Worm (Caenorhabditis elegans) whole organism, L4 larva: Measurements from ENCODE around the gene taf-7.1.

ENCODE experiments used
- D1046.2 ChIP-seq: fragments of 200-800 bp; sonication (Bioruptor generic); IDR thresholded peaks from 2 replicates; pipeline ENCODE4 v1.3.6; 2022; ENCODE audit warnings: missing genetic modification characterization, missing compliant biosample characterization
- F37D6.2 ChIP-seq: sonication (generic microtip); optimal IDR thresholded peaks from 2 replicates; lab custom pipeline; 2016; ENCODE audit warnings: mild to moderate bottlenecking, missing genetic modification characterization, missing compliant biosample characterization
- F44E2.7 ChIP-seq: fragments of 200-800 bp; sonication (Bioruptor generic); IDR thresholded peaks from 2 replicates; pipeline ENCODE4 v2.1.2; 2022; ENCODE audit warnings: missing genetic modification characterization, missing compliant biosample characterization
- F49E8.2 ChIP-seq: sonication (generic microtip); optimal IDR thresholded peaks from 2 replicates; lab custom pipeline; 2016; ENCODE audit warnings: missing compliant biosample characterization, mild to moderate bottlenecking, missing genetic modification characterization, borderline replicate concordance
- T26A8.4 ChIP-seq: fragments of 200-800 bp; sonication (Bioruptor generic); IDR thresholded peaks from 2 replicates; pipeline ENCODE4 v1.3.6; 2022; ENCODE audit warnings: missing genetic modification characterization, missing compliant biosample characterization
- Y105C5A.15 ChIP-seq: fragments of 200-800 bp; sonication (Bioruptor generic); IDR thresholded peaks from 2 replicates; pipeline ENCODE4 v1.3.6; 2022; ENCODE audit warnings: missing genetic modification characterization, missing compliant biosample characterization
- Y5F2A.4 ChIP-seq: fragments of 200-800 bp; sonication (Bioruptor generic); optimal IDR thresholded peaks from 2 replicates; lab custom pipeline; 2018; ENCODE audit warnings: mild to moderate bottlenecking, missing genetic modification characterization, missing compliant biosample characterization
- Y75B8A.6 ChIP-seq: fragments of 200-800 bp; sonication (Bioruptor generic); IDR thresholded peaks from 2 replicates; pipeline ENCODE4 v1.3.6; 2022; ENCODE audit warnings: missing genetic modification reagents, missing genetic modification characterization, missing compliant biosample characterization
- ZK337.2 ChIP-seq: fragments of 200-800 bp; sonication (Bioruptor generic); IDR thresholded peaks from 2 replicates; pipeline ENCODE4 v1.3.6; 2022; ENCODE audit warnings: missing genetic modification reagents, missing genetic modification characterization, missing compliant biosample characterization
- ZK546.5 ChIP-seq, 2 experiments: sonication (generic microtip); optimal IDR thresholded peaks; 2 replicates each; lab custom pipeline; 2017; ENCODE audit warnings: missing biosample characterization in 2 of 2, missing genetic modification characterization in 2 of 2
- aly-2 ChIP-seq: sonication (generic microtip); optimal IDR thresholded peaks from 2 replicates; lab custom pipeline; 2018; ENCODE audit warnings: missing biosample characterization, missing genetic modification characterization
- arid-1 ChIP-seq: fragments of 200-800 bp; sonication (Bioruptor generic); conservative IDR thresholded peaks from 2 replicates; pipeline ENCODE4 v1.3.6; 2022; ENCODE audit warnings: missing genetic modification reagents, missing genetic modification characterization, missing compliant biosample characterization
- attf-4 ChIP-seq: sonication (generic microtip); optimal IDR thresholded peaks from 3 replicates; lab custom pipeline; 2017; ENCODE audit warnings: missing biosample characterization, missing genetic modification characterization
- ceh-32 ChIP-seq: sonication (generic microtip); optimal IDR thresholded peaks from 2 replicates; lab custom pipeline; 2016; ENCODE audit warnings: mild to moderate bottlenecking, missing genetic modification characterization, missing compliant biosample characterization; ENCODE audit not compliant: poor library complexity
- ceh-62 ChIP-seq: sonication (generic microtip); optimal IDR thresholded peaks from 2 replicates; lab custom pipeline; 2017; ENCODE audit warnings: missing biosample characterization, missing genetic modification characterization
- daf-12 ChIP-seq: fragments of 150-350 bp; optimal IDR thresholded peaks from 2 replicates; lab custom pipeline; 2014; ENCODE audit warnings: missing biosample characterization, missing genetic modification reagents, missing genetic modification characterization
- daf-19 ChIP-seq: fragments of 200-800 bp; sonication (Bioruptor generic); conservative IDR thresholded peaks from 2 replicates; pipeline ENCODE4 v1.3.6; 2022; ENCODE audit warnings: missing genetic modification characterization, missing compliant biosample characterization
- dmd-9 ChIP-seq: fragments of 200-800 bp; sonication (Bioruptor generic); IDR thresholded peaks from 2 replicates; pipeline ENCODE4 v1.3.6; 2022; ENCODE audit warnings: missing genetic modification reagents, missing genetic modification characterization, missing compliant biosample characterization
- dpl-1 ChIP-seq: fragments of 150-350 bp; optimal IDR thresholded peaks from 2 replicates; lab custom pipeline; 2014; ENCODE audit warnings: missing biosample characterization, missing genetic modification reagents, missing genetic modification characterization
- duxl-1 ChIP-seq: sonication (generic microtip); optimal IDR thresholded peaks from 2 replicates; lab custom pipeline; 2016; ENCODE audit warnings: mild to moderate bottlenecking, missing genetic modification characterization, moderate library complexity, missing compliant biosample characterization; ENCODE audit not compliant: poor library complexity
- egl-43 ChIP-seq: fragments of 200-800 bp; sonication (Bioruptor generic); IDR thresholded peaks from 2 replicates; pipeline ENCODE4 v1.3.6; 2022; ENCODE audit warnings: missing genetic modification reagents, missing genetic modification characterization, missing compliant biosample characterization
- fkh-10 ChIP-seq: fragments of 150-350 bp; optimal IDR thresholded peaks from 2 replicates; lab custom pipeline; 2014; ENCODE audit warnings: missing biosample characterization, missing genetic modification reagents, missing genetic modification characterization
- fos-1 ChIP-seq: fragments of 150-350 bp; optimal IDR thresholded peaks from 2 replicates; lab custom pipeline; 2014; ENCODE audit warnings: missing biosample characterization, missing genetic modification characterization
- gei-8 ChIP-seq: fragments of 200-800 bp; sonication (Bioruptor generic); optimal IDR thresholded peaks from 2 replicates; lab custom pipeline; 2018; ENCODE audit warnings: mild to moderate bottlenecking, missing genetic modification characterization, missing compliant biosample characterization
- hlh-11 ChIP-seq: fragments of 200-800 bp; sonication (Bioruptor generic); optimal IDR thresholded peaks from 2 replicates; lab custom pipeline; 2018; ENCODE audit warnings: mild to moderate bottlenecking, missing genetic modification characterization, missing compliant biosample characterization
- hlh-30 ChIP-seq: sonication (generic microtip); optimal IDR thresholded peaks from 2 replicates; lab custom pipeline; 2017; ENCODE audit warnings: antibody characterized with exemption, mild to moderate bottlenecking, missing genetic modification characterization, missing compliant biosample characterization; ENCODE audit not compliant: insufficient read depth
- hmg-1.1 ChIP-seq: fragments of 200-800 bp; sonication (Bioruptor generic); IDR thresholded peaks from 2 replicates; pipeline ENCODE4 v1.3.6; 2022; ENCODE audit warnings: missing genetic modification reagents, missing genetic modification characterization, missing compliant biosample characterization
- jun-1 ChIP-seq: fragments of 150-350 bp; optimal IDR thresholded peaks from 2 replicates; lab custom pipeline; 2014; ENCODE audit warnings: missing biosample characterization, missing genetic modification reagents, missing genetic modification characterization
- lim-7 ChIP-seq: fragments of 200-800 bp; sonication (Bioruptor generic); IDR thresholded peaks from 2 replicates; pipeline ENCODE4 v1.3.6; 2022; ENCODE audit warnings: missing genetic modification characterization, missing compliant biosample characterization
- lin-38 ChIP-seq: fragments of 200-800 bp; sonication (Bioruptor generic); IDR thresholded peaks from 2 replicates; pipeline ENCODE4 v1.3.6; 2022; ENCODE audit warnings: missing genetic modification reagents, missing genetic modification characterization, missing compliant biosample characterization
- lir-3 ChIP-seq: sonication (generic microtip); optimal IDR thresholded peaks from 2 replicates; lab custom pipeline; 2016; ENCODE audit warnings: mild to moderate bottlenecking, missing genetic modification characterization, missing compliant biosample characterization
- madf-9 ChIP-seq: fragments of 200-800 bp; sonication (Bioruptor generic); conservative IDR thresholded peaks from 2 replicates; pipeline ENCODE4 v1.3.6; 2022; ENCODE audit warnings: missing genetic modification reagents, missing genetic modification characterization, missing compliant biosample characterization
- mdt-29 ChIP-seq: fragments of 200-800 bp; sonication (Bioruptor generic); IDR thresholded peaks from 2 replicates; pipeline ENCODE4 v1.3.6; 2022; ENCODE audit warnings: missing genetic modification reagents, missing genetic modification characterization, missing compliant biosample characterization
- mes-2 ChIP-seq: sonication (generic microtip); optimal IDR thresholded peaks from 2 replicates; lab custom pipeline; 2016; ENCODE audit warnings: missing genotype, mild to moderate bottlenecking, missing genetic modification characterization, missing compliant biosample characterization; ENCODE audit not compliant: poor library complexity, severe bottlenecking
- mxl-3 ChIP-seq: fragments of 200-800 bp; sonication (Bioruptor generic); optimal IDR thresholded peaks from 2 replicates; lab custom pipeline; 2018; ENCODE audit warnings: mild to moderate bottlenecking, missing genetic modification characterization, missing compliant biosample characterization
- nhr-102 ChIP-seq: sonication (generic microtip); optimal IDR thresholded peaks from 2 replicates; lab custom pipeline; 2016; ENCODE audit warnings: mild to moderate bottlenecking, missing genetic modification characterization, moderate library complexity, missing compliant biosample characterization
- nhr-11 ChIP-seq: fragments of 150-350 bp; optimal IDR thresholded peaks from 2 replicates; lab custom pipeline; 2014; ENCODE audit warnings: missing biosample characterization, missing genetic modification characterization
- nhr-25 ChIP-seq: sonication (generic microtip); optimal IDR thresholded peaks from 2 replicates; lab custom pipeline; 2017; ENCODE audit warnings: missing genetic modification characterization, mild to moderate bottlenecking, missing compliant biosample characterization, antibody characterized with exemption, moderate library complexity, borderline replicate concordance; ENCODE audit not compliant: insufficient read depth
- nhr-41 ChIP-seq: fragments of 200-800 bp; sonication (Bioruptor generic); IDR thresholded peaks from 2 replicates; pipeline ENCODE4 v1.3.6; 2022; ENCODE audit warnings: missing genetic modification reagents, missing genetic modification characterization, missing compliant biosample characterization
- nhr-48 ChIP-seq: sonication (generic microtip); optimal IDR thresholded peaks from 2 replicates; lab custom pipeline; 2016; ENCODE audit warnings: mild to moderate bottlenecking, missing genetic modification characterization, missing compliant biosample characterization
- nhr-76 ChIP-seq: fragments of 150-350 bp; optimal IDR thresholded peaks from 2 replicates; lab custom pipeline; 2014; ENCODE audit warnings: missing biosample characterization, missing genetic modification characterization
- pha-4 ChIP-seq, 2 experiments: fragments of 150-350 bp in 1 of 2; fragments of 200-800 bp in 1 of 2; sonication (Bioruptor generic) in 1 of 2; IDR thresholded peaks in 1 of 2; optimal IDR thresholded peaks in 1 of 2; 2 replicates each; pipeline versions ENCODE4 v1.3.6 to Lab custom; 2014 to 2022; ENCODE audit warnings: missing genetic modification characterization in 2 of 2, missing genetic modification reagents in 2 of 2, missing biosample characterization in 1 of 2, missing compliant biosample characterization in 1 of 2
- set-16 ChIP-seq: fragments of 200-800 bp; sonication (Bioruptor generic); IDR thresholded peaks from 2 replicates; pipeline ENCODE4 v1.3.6; 2022; ENCODE audit warnings: missing genetic modification reagents, missing genetic modification characterization, missing compliant biosample characterization
- snpc-4 ChIP-seq: fragments of 150-350 bp; optimal IDR thresholded peaks from 2 replicates; lab custom pipeline; 2014; ENCODE audit warnings: missing biosample characterization, missing genetic modification characterization
- spr-1 ChIP-seq: sonication (generic microtip); optimal IDR thresholded peaks from 2 replicates; lab custom pipeline; 2016; ENCODE audit warnings: mild to moderate bottlenecking, missing genetic modification characterization, missing compliant biosample characterization
- tra-1 ChIP-seq: fragments of 200-800 bp; sonication (Bioruptor generic); IDR thresholded peaks from 2 replicates; pipeline ENCODE4 v1.3.6; 2022; ENCODE audit warnings: missing genetic modification reagents, missing genetic modification characterization, missing compliant biosample characterization
- unc-130 ChIP-seq: sonication (generic microtip); optimal IDR thresholded peaks from 2 replicates; lab custom pipeline; 2016; ENCODE audit warnings: missing genetic modification reagents, missing genetic modification characterization, missing compliant biosample characterization
- zag-1 ChIP-seq: fragments of 150-350 bp; optimal IDR thresholded peaks from 2 replicates; lab custom pipeline; 2014; ENCODE audit warnings: missing biosample characterization, missing genetic modification characterization
- zip-11 ChIP-seq: fragments of 200-800 bp; sonication (Bioruptor generic); IDR thresholded peaks from 2 replicates; pipeline ENCODE4 v1.3.6; 2022; ENCODE audit warnings: missing genetic modification characterization, missing compliant biosample characterization
- zip-2 ChIP-seq: fragments of 150-350 bp; optimal IDR thresholded peaks from 2 replicates; lab custom pipeline; 2014; ENCODE audit warnings: missing biosample characterization, missing genetic modification characterization

taf-7.1 gene

ce11 chrX:11798057-11798555 is 39.2 kb downstream of the taf-7.1 start, which contains the start of gene rsd-3 (continued):
- no peak for TF ChIP-seq nhr-76 (tag; lab: Kevin White, UChicago)
- no peak for TF ChIP-seq F37D6.2
- TF ChIP-seq hlh-30 (tag; lab: Kevin White, UChicago): peak; percentile 71
- no peak for TF ChIP-seq lim-7 (GFP tag; lab: Robert Waterston, UW)
- no peak for TF ChIP-seq jun-1 (tag; lab: Kevin White, UChicago)
- TF ChIP-seq ceh-32: no peak
- no peak for TF ChIP-seq daf-12
- no peak for TF ChIP-seq ZK337.2 (GFP tag; lab: Robert Waterston, UW)
- no peak for TF ChIP-seq arid-1
- TF ChIP-seq D1046.2 (GFP tag; lab: Robert Waterston, UW): no peak
- no peak for TF ChIP-seq snpc-4
- no peak for TF ChIP-seq gei-8 (GFP tag; lab: Kevin White, UChicago)
- no peak for TF ChIP-seq unc-130
- TF ChIP-seq tra-1 (GFP tag; lab: Robert Waterston, UW): no peak
- TF ChIP-seq fkh-10 (GFP tag; lab: Kevin White, UChicago): no peak
- no peak for TF ChIP-seq Y105C5A.15 (GFP tag; lab: Robert Waterston, UW)
- peak; percentile 30 for TF ChIP-seq duxl-1 (tag; lab: Kevin White, UChicago)
- no peak for TF ChIP-seq ZK546.5 (tag; optimal IDR thresholded peaks at IDR 0.05; lab: Kevin White, UChicago)
- peak; percentile 20 for TF ChIP-seq dpl-1 (GFP tag; lab: Kevin White, UChicago)
- no peak for TF ChIP-seq nhr-25 (tag; lab: Kevin White, UChicago)
- no peak for TF ChIP-seq aly-2 (tag; lab: Kevin White, UChicago)
- peak; percentile 30 for TF ChIP-seq nhr-102 (tag; lab: Kevin White, UChicago)
- no peak for TF ChIP-seq ceh-62 (tag; lab: Kevin White, UChicago)
- peak; percentile 38; the same call in 1 of the 2 replicates for TF ChIP-seq pha-4 (GFP tag; IDR thresholded peaks at IDR 0.05; lab: Robert Waterston, UW)
- peak; percentile 70 for TF ChIP-seq pha-4 (tag; optimal IDR thresholded peaks at IDR 0.05; lab: Kevin White, UChicago)
- TF ChIP-seq daf-19 (GFP tag; lab: Robert Waterston, UW): no peak
- peak; percentile 67 for TF ChIP-seq hmg-1.1 (GFP tag; lab: Robert Waterston, UW)
- no peak for TF ChIP-seq F44E2.7 (GFP tag; lab: Robert Waterston, UW)
- peak; percentile 27 for TF ChIP-seq nhr-48 (tag; lab: Kevin White, UChicago)
- TF ChIP-seq Y5F2A.4 (GFP tag; lab: Kevin White, UChicago): no peak
- TF ChIP-seq set-16 (GFP tag; lab: Robert Waterston, UW): no peak
- peak; percentile 67 for TF ChIP-seq mes-2 (tag; lab: Kevin White, UChicago)
- no peak for TF ChIP-seq attf-4
- TF ChIP-seq nhr-11 (tag; lab: Kevin White, UChicago): no peak
- no peak for TF ChIP-seq lir-3
- TF ChIP-seq Y75B8A.6 (GFP tag; lab: Robert Waterston, UW): no peak
- no peak for TF ChIP-seq zip-2 (tag; lab: Kevin White, UChicago)
- 0 out of 2 replicates have a peak, but pooled peaks have one; percentile 23 for TF ChIP-seq T26A8.4 (GFP tag; lab: Robert Waterston, UW)
- peak; percentile 84 for TF ChIP-seq hlh-11 (tag; lab: Kevin White, UChicago)
- peak; percentile 63 for TF ChIP-seq mxl-3
- TF ChIP-seq madf-9 (GFP tag; lab: Robert Waterston, UW): no peak
- TF ChIP-seq mdt-29: no peak
- no peak for TF ChIP-seq zag-1
- no peak for TF ChIP-seq egl-43
- TF ChIP-seq lin-38: 0 out of 2 replicates have a peak, but pooled peaks have one; percentile 24
- TF ChIP-seq nhr-41: no peak
- TF ChIP-seq F49E8.2 (tag; lab: Kevin White, UChicago): no peak
- TF ChIP-seq zip-11 (GFP tag; lab: Robert Waterston, UW): no peak
- TF ChIP-seq spr-1 (tag; lab: Kevin White, UChicago): no peak
- no peak for TF ChIP-seq fos-1 (tag; lab: Kevin White, UChicago)
- TF ChIP-seq dmd-9 (GFP tag; lab: Robert Waterston, UW): no peak
